Worm (Caenorhabditis elegans): Measurements from ENCODE around the gene flp-18.

flp-18 gene

ce11 chrX:2996976-2997399, 21.4 kb downstream of the flp-18 start (continued):
- TF ChIP-seq lim-7 (GFP tag; IDR thresholded peaks at IDR 0.05): peak; percentile 72; the same call in 1 of the 2 replicates
- peak; percentile 91 for TF ChIP-seq nhr-237 (tag; optimal IDR thresholded peaks at IDR 0.05)
- TF ChIP-seq gei-8 (GFP tag; optimal IDR thresholded peaks at IDR 0.05): peak; percentile 62
- peak; percentile 94 for TF ChIP-seq ZK337.2 (GFP tag; IDR thresholded peaks at IDR 0.05)
- peak; percentile 99 for TF ChIP-seq nhr-102 (tag; optimal IDR thresholded peaks at IDR 0.05)
- peak; percentile 100 for TF ChIP-seq dve-1 (tag; optimal IDR thresholded peaks at IDR 0.05; ENCODE audit: insufficient read depth)
- TF ChIP-seq F37D6.2 (tag; optimal IDR thresholded peaks at IDR 0.05): peak; percentile 99
- TF ChIP-seq T20F7.1 (GFP tag; optimal IDR thresholded peaks at IDR 0.05): peak; percentile 94
- TF ChIP-seq madf-9 (GFP tag; conservative IDR thresholded peaks at IDR 0.05): peak; percentile 97
- 0 out of 2 replicates have a peak, but pooled peaks have one; percentile 82 for TF ChIP-seq daf-8 (GFP tag; IDR thresholded peaks at IDR 0.05)
- peak; percentile 98 for TF ChIP-seq nhr-10 (tag; optimal IDR thresholded peaks at IDR 0.05)
- TF ChIP-seq nhr-25 (tag; optimal IDR thresholded peaks at IDR 0.05; ENCODE audit: borderline replicate concordance, insufficient read depth): peak; percentile 87
- TF ChIP-seq lir-3 (tag; optimal IDR thresholded peaks at IDR 0.05): peak; percentile 92
- TF ChIP-seq rbr-2 (tag; optimal IDR thresholded peaks at IDR 0.05): peak; percentile 99
- peak; percentile 98 for TF ChIP-seq spr-3 (GFP tag; optimal IDR thresholded peaks at IDR 0.05)
- TF ChIP-seq hlh-11 (tag; optimal IDR thresholded peaks at IDR 0.05): peak; percentile 96
- TF ChIP-seq lin-1 (GFP tag; IDR thresholded peaks at IDR 0.05): peak; percentile 75
- no peak for TF ChIP-seq ama-1 (optimal IDR thresholded peaks at IDR 0.05)
- peak; percentile 94 for TF ChIP-seq zfp-3 (GFP tag; conservative IDR thresholded peaks at IDR 0.05)
- TF ChIP-seq pha-4 (GFP tag; IDR thresholded peaks at IDR 0.05): peak; percentile 97
- TF ChIP-seq pha-4 (tag; optimal IDR thresholded peaks at IDR 0.05): peak; percentile 96
- peak; percentile 100 for TF ChIP-seq hmg-1.1 (GFP tag; IDR thresholded peaks at IDR 0.05)
- TF ChIP-seq unc-130 (GFP tag; optimal IDR thresholded peaks at IDR 0.05): no peak
- TF ChIP-seq ctbp-1 (GFP tag; IDR thresholded peaks at IDR 0.05): peak; percentile 99
- peak; percentile 54 to 82 for TF ChIP-seq ZK546.5 (tag; optimal IDR thresholded peaks at IDR 0.05)
- no peak for TF ChIP-seq daf-19 (GFP tag; conservative IDR thresholded peaks at IDR 0.05)
- TF ChIP-seq unc-62 (GFP tag; optimal IDR thresholded peaks at IDR 0.05 in 1 of 2): peak; percentile 87 to 99
- peak; percentile 81 for TF ChIP-seq unc-62 (tag; optimal IDR thresholded peaks at IDR 0.05)
- peak; percentile 97 for TF ChIP-seq dmd-6 (GFP tag; IDR thresholded peaks at IDR 0.05)
- TF ChIP-seq ztf-11 (tag; optimal IDR thresholded peaks at IDR 0.05): peak; percentile 60
- TF ChIP-seq ceh-28 (tag; optimal IDR thresholded peaks at IDR 0.05): peak; percentile 82
- peak; percentile 95 for TF ChIP-seq php-3 (GFP tag; IDR thresholded peaks at IDR 0.05)
- peak; percentile 97 for TF ChIP-seq egl-43 (GFP tag; IDR thresholded peaks at IDR 0.05)
- TF ChIP-seq daf-16 (GFP tag; optimal IDR thresholded peaks at IDR 0.05): peak; percentile 96 to 99
- peak; percentile 97 for TF ChIP-seq daf-16 (tag; optimal IDR thresholded peaks at IDR 0.05)
- peak; percentile 94 for TF ChIP-seq ztf-7 (tag; optimal IDR thresholded peaks at IDR 0.05)
- peak; percentile 98 for TF ChIP-seq jun-1 (tag; optimal IDR thresholded peaks at IDR 0.05)
- peak; percentile 90 for TF ChIP-seq Y5F2A.4 (GFP tag; optimal IDR thresholded peaks at IDR 0.05)
- TF ChIP-seq F49E8.2 (tag; optimal IDR thresholded peaks at IDR 0.05; ENCODE audit: borderline replicate concordance): peak; percentile 54
- peak; percentile 87 for TF ChIP-seq dmd-8 (GFP tag; IDR thresholded peaks at IDR 0.05)
- TF ChIP-seq ceh-82 (tag; optimal IDR thresholded peaks at IDR 0.05): peak; percentile 60
- peak; percentile 15 for TF ChIP-seq snpc-4 (tag; optimal IDR thresholded peaks at IDR 0.05)
- peak; percentile 94 for TF ChIP-seq vab-7 (GFP tag; IDR thresholded peaks at IDR 0.05)
- TF ChIP-seq ces-1 (GFP tag; optimal IDR thresholded peaks at IDR 0.05): peak; percentile 97
- TF ChIP-seq arid-1 (GFP tag; conservative IDR thresholded peaks at IDR 0.05): no peak; the same call in 1 of the 2 replicates
- peak; percentile 82; the same call in 1 of the 2 replicates for TF ChIP-seq Y105C5A.15 (GFP tag; IDR thresholded peaks at IDR 0.05)
- TF ChIP-seq duxl-1 (tag; optimal IDR thresholded peaks at IDR 0.05; ENCODE audit: poor library complexity): peak; percentile 99
- TF ChIP-seq nhr-6 (tag; optimal IDR thresholded peaks at IDR 0.05): peak; percentile 99
- no peak for TF ChIP-seq unc-39 (tag; optimal IDR thresholded peaks at IDR 0.05)
- peak; percentile 59 for TF ChIP-seq cey-2 (tag; optimal IDR thresholded peaks at IDR 0.05; ENCODE audit: borderline replicate concordance, insufficient read depth)
- TF ChIP-seq aly-2 (tag; optimal IDR thresholded peaks at IDR 0.05): no peak

All from whole organism, L4 larva.